Fruit fly (Drosophila melanogaster) whole organism, embryonic: ENCODE measurements around the gene Sema5c.
A peak's percentile ranks its signal among the peaks of the same experiment; 100 is the strongest.

Experiments
- Abd-B ChIP-seq: fragments of 200-800 bp; sonication (Bioruptor generic); optimal IDR thresholded peaks from 2 replicates; lab custom pipeline; 2018; ENCODE audit warnings: missing biosample characterization, mild to moderate bottlenecking, missing genetic modification characterization, moderate library complexity
- Asciz ChIP-seq: fragments of 200-800 bp; sonication (Bioruptor generic); optimal IDR thresholded peaks from 2 replicates; lab custom pipeline; 2017; ENCODE audit warnings: missing biosample characterization, mild to moderate bottlenecking, missing genetic modification characterization, missing genetic modification reagents
- CG10209 ChIP-seq: fragments of 200-800 bp; sonication (Bioruptor generic); optimal IDR thresholded peaks from 3 replicates; lab custom pipeline; 2017; ENCODE audit warnings: missing biosample characterization, mild to moderate bottlenecking, missing genetic modification characterization, missing genetic modification reagents
- CG11085 ChIP-seq: fragments of 200-800 bp; sonication (Bioruptor generic); IDR thresholded peaks from 2 replicates; pipeline ENCODE4 v1.3.6; 2022; ENCODE audit warnings: missing biosample characterization, missing genetic modification characterization
- CG11456 ChIP-seq: fragments of 200-800 bp; sonication (Bioruptor generic); IDR thresholded peaks from 3 replicates; pipeline ENCODE4 v1.3.6; 2022; ENCODE audit warnings: missing biosample characterization, missing genetic modification characterization
- CG11504 ChIP-seq: fragments of 200-800 bp; sonication (Bioruptor generic); optimal IDR thresholded peaks from 3 replicates; lab custom pipeline; 2019; ENCODE audit warnings: missing biosample characterization, mild to moderate bottlenecking, missing genetic modification characterization, moderate library complexity
- CG12071 ChIP-seq: fragments of 200-800 bp; sonication (Bioruptor generic); optimal IDR thresholded peaks from 3 replicates; lab custom pipeline; 2018; ENCODE audit warnings: missing biosample characterization, mild to moderate bottlenecking, missing genetic modification characterization
- CG12769 ChIP-seq: fragments of 200-800 bp; sonication (Bioruptor generic); optimal IDR thresholded peaks from 2 replicates; lab custom pipeline; 2019; ENCODE audit warnings: missing biosample characterization, mild to moderate bottlenecking, missing genetic modification characterization, moderate library complexity
- CG14667 ChIP-seq: fragments of 200-800 bp; sonication (Bioruptor generic); IDR thresholded peaks from 2 replicates; pipeline ENCODE4 v1.3.6; 2022; ENCODE audit warnings: missing biosample characterization, missing genetic modification characterization
- CG15479 ChIP-seq: fragments of 200-800 bp; sonication (Bioruptor generic); optimal IDR thresholded peaks from 3 replicates; lab custom pipeline; 2019; ENCODE audit warnings: missing biosample characterization, mild to moderate bottlenecking, missing genetic modification characterization, moderate library complexity
- CG15696 ChIP-seq: fragments of 200-800 bp; sonication (Bioruptor generic); optimal IDR thresholded peaks from 2 replicates; lab custom pipeline; 2019; ENCODE audit warnings: missing biosample characterization, mild to moderate bottlenecking, missing genetic modification characterization, moderate library complexity
- CG16779 ChIP-seq: fragments of 200-800 bp; sonication (Bioruptor generic); IDR thresholded peaks from 2 replicates; pipeline ENCODE4 v1.3.6; 2022; ENCODE audit warnings: missing biosample characterization, missing genetic modification characterization
- CG17612 ChIP-seq: fragments of 200-800 bp; sonication (Bioruptor generic); IDR thresholded peaks from 2 replicates; pipeline ENCODE4 v1.3.6; 2022; ENCODE audit warnings: missing biosample characterization, missing genetic modification characterization
- CG1792 ChIP-seq: fragments of 200-800 bp; sonication (Bioruptor generic); optimal IDR thresholded peaks from 2 replicates; lab custom pipeline; 2016; ENCODE audit warnings: missing biosample characterization, missing genetic modification characterization
- CG2199 ChIP-seq: fragments of 200-800 bp; sonication (Bioruptor generic); IDR thresholded peaks from 3 replicates; pipeline ENCODE4 v1.3.6; 2022; ENCODE audit warnings: missing biosample characterization, missing genetic modification characterization
- CG30020 ChIP-seq: fragments of 200-800 bp; optimal IDR thresholded peaks from 2 replicates; lab custom pipeline; 2019; ENCODE audit warnings: missing biosample characterization, mild to moderate bottlenecking, missing genetic modification characterization, moderate library complexity
- CG31441 ChIP-seq: fragments of 200-800 bp; sonication (Bioruptor generic); IDR thresholded peaks from 2 replicates; pipeline ENCODE4 v1.3.6; 2022; ENCODE audit warnings: missing biosample characterization, missing genetic modification characterization
- CG3847 ChIP-seq: fragments of 200-800 bp; sonication (Bioruptor generic); IDR thresholded peaks from 2 replicates; pipeline ENCODE4 v1.3.6; 2022; ENCODE audit warnings: missing biosample characterization, missing genetic modification characterization
- CG6175 ChIP-seq: fragments of 200-800 bp; sonication (Bioruptor generic); IDR thresholded peaks from 3 replicates; pipeline ENCODE4 v1.3.6; 2022; ENCODE audit warnings: missing biosample characterization, missing genetic modification characterization
- CG7786 ChIP-seq: fragments of 200-800 bp; sonication (Bioruptor generic); optimal IDR thresholded peaks from 2 replicates; lab custom pipeline; 2016; ENCODE audit warnings: missing biosample characterization, missing genetic modification characterization
- CG8388 ChIP-seq: fragments of 200-800 bp; sonication (Bioruptor generic); optimal IDR thresholded peaks from 2 replicates; lab custom pipeline; 2019; ENCODE audit warnings: missing biosample characterization, mild to moderate bottlenecking, missing genetic modification characterization, moderate library complexity
- CG9727 ChIP-seq: fragments of 200-800 bp; sonication (Bioruptor generic); optimal IDR thresholded peaks from 3 replicates; lab custom pipeline; 2017; ENCODE audit warnings: missing biosample characterization, mild to moderate bottlenecking, missing genetic modification characterization
- CG9817 ChIP-seq: fragments of 200-800 bp; sonication (Bioruptor generic); optimal IDR thresholded peaks from 2 replicates; lab custom pipeline; 2018; ENCODE audit warnings: missing biosample characterization, mild to moderate bottlenecking, missing genetic modification characterization, moderate library complexity
- D19A ChIP-seq: fragments of 200-800 bp; optimal IDR thresholded peaks from 3 replicates; lab custom pipeline; 2019; ENCODE audit warnings: missing biosample characterization, mild to moderate bottlenecking, missing genetic modification characterization, moderate library complexity
- Deaf1 ChIP-seq: fragments of 200-800 bp; optimal IDR thresholded peaks from 3 replicates; lab custom pipeline; 2019; ENCODE audit warnings: missing biosample characterization, mild to moderate bottlenecking, missing genetic modification characterization, moderate library complexity
- E2f2 ChIP-seq: fragments of 200-800 bp; sonication (Bioruptor generic); IDR thresholded peaks from 2 replicates; pipeline ENCODE4 v1.3.6; 2022; ENCODE audit warnings: missing biosample characterization, missing genetic modification characterization
- Fer1 ChIP-seq: fragments of 200-800 bp; sonication (Bioruptor generic); optimal IDR thresholded peaks from 2 replicates; lab custom pipeline; 2017; ENCODE audit warnings: missing biosample characterization, mild to moderate bottlenecking, missing genetic modification characterization
- Hr51 ChIP-seq, 2 experiments: fragments of 200-800 bp; sonication (Bioruptor generic); optimal IDR thresholded peaks; 2 replicates in 1 of 2; 3 replicates in 1 of 2; lab custom pipeline; 2016 to 2018; ENCODE audit warnings: missing biosample characterization in 2 of 2, missing genetic modification characterization in 2 of 2, mild to moderate bottlenecking in 1 of 2, moderate library complexity in 1 of 2
- Med ChIP-seq: fragments of 200-800 bp; sonication (Bioruptor generic); peaks from one replicate; lab custom pipeline; 2016; ENCODE audit warnings: missing biosample characterization, missing genetic modification characterization, mild to moderate bottlenecking, inconsistent platforms, moderate library complexity
- Meics ChIP-seq: fragments of 200-800 bp; sonication (Bioruptor generic); optimal IDR thresholded peaks from 2 replicates; lab custom pipeline; 2017; ENCODE audit warnings: missing biosample characterization, mild to moderate bottlenecking, missing genetic modification characterization
- Nf-YC ChIP-seq: fragments of 200-800 bp; optimal IDR thresholded peaks from 3 replicates; lab custom pipeline; 2019; ENCODE audit warnings: missing biosample characterization, mild to moderate bottlenecking, missing genetic modification characterization, moderate library complexity
- Oaz ChIP-seq: fragments of 200-800 bp; sonication (Bioruptor generic); IDR thresholded peaks from 2 replicates; pipeline ENCODE4 v1.3.6; 2022; ENCODE audit warnings: missing biosample characterization, missing genetic modification characterization
- Oli ChIP-seq: fragments of 200-800 bp; sonication (Bioruptor generic); optimal IDR thresholded peaks from 2 replicates; lab custom pipeline; 2018; ENCODE audit warnings: missing biosample characterization, mild to moderate bottlenecking, missing genetic modification characterization, moderate library complexity
- Rfx ChIP-seq: fragments of 200-800 bp; sonication (Bioruptor generic); IDR thresholded peaks from 2 replicates; pipeline ENCODE4 v1.3.6; 2022; ENCODE audit warnings: missing biosample characterization, missing genetic modification characterization
- Stat92E ChIP-seq, 3 experiments: fragments of >200 bp in 2 of 3; fragments of 200-800 bp in 1 of 3; sonication (Bioruptor generic) in 1 of 3; optimal IDR thresholded peaks; 2 replicates each; lab custom pipeline; 2017 to 2019; ENCODE audit warnings: missing biosample characterization in 3 of 3, missing genetic modification characterization in 3 of 3, mild to moderate bottlenecking in 1 of 3, moderate library complexity in 1 of 3
- ap ChIP-seq: fragments of 200-800 bp; sonication (Bioruptor generic); IDR thresholded peaks from 2 replicates; pipeline ENCODE4 v1.3.6; 2022; ENCODE audit warnings: missing biosample characterization, missing genetic modification characterization
- cwo ChIP-seq: fragments of 200-800 bp; sonication (Bioruptor generic); optimal IDR thresholded peaks from 3 replicates; lab custom pipeline; 2017; ENCODE audit warnings: missing biosample characterization, missing genetic modification characterization, mild to moderate bottlenecking, moderate library complexity, missing genetic modification reagents
- fd3F ChIP-seq: fragments of 200-800 bp; sonication (Bioruptor generic); optimal IDR thresholded peaks from 2 replicates; lab custom pipeline; 2018; ENCODE audit warnings: missing biosample characterization, mild to moderate bottlenecking, missing genetic modification characterization, moderate library complexity
- hkb ChIP-seq, 2 experiments: fragments of 200-800 bp in 1 of 2; fragments of >200 bp in 1 of 2; sonication (Bioruptor generic) in 1 of 2; IDR thresholded peaks in 1 of 2; optimal IDR thresholded peaks in 1 of 2; 2 replicates each; pipeline versions ENCODE4 v1.3.6 to Lab custom; 2017 to 2022; ENCODE audit warnings: missing biosample characterization in 1 of 2, missing genetic modification characterization in 1 of 2
- kni ChIP-seq: fragments of 200-800 bp; sonication (Bioruptor generic); optimal IDR thresholded peaks from 3 replicates; lab custom pipeline; 2017; ENCODE audit warnings: mild to moderate bottlenecking, missing biosample characterization, missing genetic modification reagents, missing genetic modification characterization
- odd ChIP-seq: fragments of 200-800 bp; sonication (Bioruptor generic); optimal IDR thresholded peaks from 2 replicates; lab custom pipeline; 2017; ENCODE audit warnings: missing biosample characterization, mild to moderate bottlenecking, missing genetic modification characterization
- p53 ChIP-seq: fragments of 200-800 bp; sonication (Bioruptor generic); optimal IDR thresholded peaks from 2 replicates; lab custom pipeline; 2016; ENCODE audit warnings: missing biosample characterization, missing genetic modification characterization
- pho ChIP-seq: fragments of 200-800 bp; sonication (Bioruptor generic); optimal IDR thresholded peaks from 2 replicates; lab custom pipeline; 2016; ENCODE audit warnings: missing biosample characterization, missing genetic modification characterization
- zfh2 ChIP-seq: fragments of 200-800 bp; sonication (Bioruptor generic); optimal IDR thresholded peaks from 2 replicates; lab custom pipeline; 2016; ENCODE audit warnings: missing biosample characterization, missing genetic modification characterization

Sema5c gene

DNA sequence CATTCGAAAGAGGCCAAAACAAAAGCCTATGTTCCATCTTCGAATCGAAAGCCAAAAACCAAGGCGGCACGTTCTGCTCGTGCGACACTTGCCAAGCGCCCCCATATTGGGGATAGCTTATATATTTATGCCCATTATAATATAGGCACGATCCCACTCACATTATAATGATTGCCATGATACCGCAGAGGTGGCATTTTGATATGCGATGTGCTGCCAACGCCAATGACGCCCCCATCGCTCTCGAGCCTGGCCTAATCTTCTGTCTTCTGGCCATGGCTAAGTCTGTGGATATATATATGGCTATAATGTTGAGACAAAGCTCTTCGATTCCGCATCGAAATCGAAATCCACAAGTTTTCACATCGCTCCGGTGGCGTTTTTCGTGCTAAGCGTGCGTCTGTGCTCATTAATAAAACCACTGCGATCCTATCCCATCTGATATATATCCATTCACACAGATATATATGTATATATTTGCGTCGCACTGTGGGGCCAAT, 11.3 kb upstream of the Sema5c start (continued):
- TF ChIP-seq cwo (GFP tag; lab: Kevin White, UChicago), result peak; percentile 48
- peak; percentile 17 for TF ChIP-seq kni (GFP tag; lab: Kevin White, UChicago)

DNA sequence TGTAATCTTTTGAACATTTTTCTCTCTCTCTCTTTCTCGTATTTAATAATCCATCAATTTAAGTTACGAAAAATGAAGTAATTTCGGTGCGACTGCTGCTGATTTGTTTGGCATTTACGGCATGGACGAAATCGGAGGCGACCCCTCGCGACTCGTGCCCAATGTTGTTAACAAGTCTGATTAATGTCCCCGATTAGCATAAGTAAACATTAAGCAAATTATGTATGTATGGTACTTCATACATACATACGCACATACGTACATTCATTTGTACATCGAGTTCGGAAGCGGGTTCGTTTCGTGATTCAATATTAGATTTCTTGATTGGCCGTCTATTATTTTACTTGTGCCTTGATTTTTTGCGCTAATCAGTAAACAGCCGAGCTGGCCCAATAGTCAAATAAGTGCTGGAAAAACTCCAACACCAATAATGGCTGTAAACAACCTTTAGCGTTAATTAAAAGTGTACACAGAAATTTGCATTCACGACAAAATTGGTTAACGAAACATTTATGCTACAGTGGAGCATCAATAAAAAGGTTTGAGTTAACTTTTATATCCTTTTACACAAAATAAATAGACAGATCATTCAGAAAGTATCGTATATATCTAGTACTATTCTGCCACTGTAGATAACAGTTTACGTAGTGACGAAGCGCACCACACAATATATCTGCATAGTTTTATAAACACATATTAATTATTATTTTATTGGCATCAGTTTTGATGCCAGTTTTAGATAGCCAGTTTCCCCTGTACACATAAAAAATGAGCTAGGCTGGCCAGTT, 9.5 kb upstream of the Sema5c start:
- TF ChIP-seq CG6175 (GFP tag; lab: Robert Waterston, UW) (no peak), E2f2 (0 out of 2 replicates have a peak, but pooled peaks have one; percentile 6), CG12769 (tag; lab: Kevin White, UChicago) (peak; percentile 68), zfh2 (GFP tag; lab: Kevin White, UChicago) (peak; percentile 37), pho (GFP tag; lab: Kevin White, UChicago) (peak; percentile 18), fd3F (GFP tag; lab: Kevin White, UChicago) (peak; percentile 62), CG9727 (peak; percentile 57), hkb (optimal IDR thresholded peaks at IDR 0.05; lab: Kevin White, UChicago) (no peak), hkb (GFP tag; IDR thresholded peaks at IDR 0.05; lab: Robert Waterston, UW) (peak; percentile 70), CG12071 (GFP tag; lab: Kevin White, UChicago) (peak; percentile 32), Deaf1 (peak; percentile 7), ap (GFP tag; lab: Robert Waterston, UW) (peak; percentile 33; the same call in 1 of the 2 replicates), CG9817 (peak; percentile 72), Rfx (GFP tag; lab: Robert Waterston, UW) (peak; percentile 83), Asciz (GFP tag; lab: Kevin White, UChicago) (peak; percentile 65), Oli (tag; lab: Kevin White, UChicago) (peak; percentile 74), CG15479 (GFP tag; lab: Kevin White, UChicago) (no peak), CG1792 (GFP tag; lab: Kevin White, UChicago) (peak; percentile 59), CG3847 (GFP tag; lab: Robert Waterston, UW) (peak; percentile 75), CG30020 (tag; lab: Kevin White, UChicago) (no peak), CG16779 (peak; percentile 21; the same call in 1 of the 2 replicates), Hr51 (GFP tag; optimal IDR thresholded peaks at IDR 0.05; lab: Kevin White, UChicago) (peak in 1 of 2 experiments; percentile 83), Meics (GFP tag; lab: Kevin White, UChicago) (peak; percentile 89), CG8388 (GFP tag; lab: Kevin White, UChicago) (peak; percentile 2), Med (GFP tag; lab: Kevin White, UChicago) (peak; percentile 80), CG2199 (GFP tag; lab: Robert Waterston, UW) (0 out of 3 replicates have a peak, but pooled peaks have one; percentile 36), Stat92E (GFP tag; optimal IDR thresholded peaks at IDR 0.05; lab: Kevin White, UChicago) (no peak), CG14667 (peak; percentile 45; the same call in 1 of the 2 replicates), CG11504 (tag; lab: Kevin White, UChicago) (peak; percentile 79), CG31441 (GFP tag; lab: Robert Waterston, UW) (peak; percentile 51; the same call in 1 of the 2 replicates), CG7786 (GFP tag; lab: Kevin White, UChicago) (peak; percentile 20), CG10209 (GFP tag; lab: Kevin White, UChicago) (peak; percentile 59), Nf-YC (peak; percentile 60), Fer1 (GFP tag; lab: Kevin White, UChicago) (peak; percentile 65), Abd-B (GFP tag; lab: Kevin White, UChicago) (peak; percentile 62), Oaz (GFP tag; lab: Robert Waterston, UW) (peak; percentile 51; the same call in 1 of the 2 replicates), CG17612 (GFP tag; lab: Robert Waterston, UW) (peak; percentile 69; the same call in 1 of the 2 replicates), CG11456 (peak; percentile 69; the same call in 2 of the 3 replicates), odd (peak; percentile 53), D19A (tag; lab: Kevin White, UChicago) (peak; percentile 29), CG11085 (GFP tag; lab: Robert Waterston, UW) (peak; percentile 57; the same call in 1 of the 2 replicates), CG15696 (peak; percentile 10), p53 (GFP tag; lab: Kevin White, UChicago) (no peak)
